Worm (Caenorhabditis elegans): ENCODE measurements around the gene rgs-9.

DNA sequence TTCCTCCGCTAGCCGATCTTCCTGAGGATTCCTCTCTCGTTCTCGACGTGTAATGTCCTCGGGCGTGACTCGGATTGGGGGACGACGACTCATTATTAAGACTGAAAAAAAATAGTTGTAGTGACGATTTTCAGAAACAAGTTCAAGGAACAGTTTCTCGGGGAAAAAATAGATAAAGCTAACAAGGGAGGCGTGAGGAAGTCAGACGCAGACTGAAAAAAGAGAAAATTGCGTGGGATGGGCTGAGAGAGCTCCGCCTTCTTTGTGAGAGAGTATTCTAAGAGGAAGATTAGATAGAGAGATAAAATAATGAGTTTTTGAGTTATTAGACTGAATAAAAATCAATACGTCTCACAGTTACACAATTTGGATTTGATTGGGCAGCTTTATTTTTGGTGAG is 1.8 kb upstream of the rgs-9 start, which contains the start of gene ZC53.1:
- TF ChIP-seq sdc-2 (tag; optimal IDR thresholded peaks at IDR 0.05) (no peak), C38D4.7 (GFP tag; optimal IDR thresholded peaks at IDR 0.05) (no peak), nhr-232 (tag; optimal IDR thresholded peaks at IDR 0.05) (no peak), fkh-10 (GFP tag; optimal IDR thresholded peaks at IDR 0.05) (no peak)

Measured in whole organism, late embryonic.